Worm (Caenorhabditis elegans): ENCODE results near the gene nhr-58.

Gene nhr-58

ce11 chrV:484285-484890, 47.7 kb upstream of the nhr-58 start, which contains the start of gene nhr-212:
Gene nhr-212, plus strand, starts transcription at chrV:484857.
- TF ChIP-seq unc-130 (GFP tag; optimal IDR thresholded peaks at IDR 0.05) (no peak), hmg-1.2 (GFP tag; IDR thresholded peaks at IDR 0.05) (peak; percentile 11; the same call in 1 of the 2 replicates), snpc-4 (GFP tag; optimal IDR thresholded peaks at IDR 0.05) (no peak), snpc-4 (tag; optimal IDR thresholded peaks at IDR 0.05) (peak in 2 of 4 experiments; percentile 53 to 77), nhr-80 (tag; optimal IDR thresholded peaks at IDR 0.05) (peak; percentile 4), rpc-1 (optimal IDR thresholded peaks at IDR 0.05) (no peak), rpc-1 (tag; optimal IDR thresholded peaks at IDR 0.05) (peak; percentile 17)

ce11 chrV:486684-487083, 45.4 kb upstream of the nhr-58 start, which contains the start of gene nhr-211:
Gene nhr-211, plus strand, starts transcription at chrV:486984.
- no peak for TF ChIP-seq efl-1 (GFP tag; optimal IDR thresholded peaks at IDR 0.05)
- TF ChIP-seq sptf-2 (GFP tag; optimal IDR thresholded peaks at IDR 0.05) = no peak
- no peak for TF ChIP-seq lag-1 (GFP tag; IDR thresholded peaks at IDR 0.05)
- TF ChIP-seq akir-1 (GFP tag; optimal IDR thresholded peaks at IDR 0.05) = no peak
- no peak for TF ChIP-seq xnd-1 (tag; optimal IDR thresholded peaks at IDR 0.05)
- TF ChIP-seq Y56A3A.18 (GFP tag; IDR thresholded peaks at IDR 0.05) = no peak

ce11 chrV:487980-488379, 44.1 kb upstream of the nhr-58 start:
- no peak for TF ChIP-seq lin-54 (GFP tag; optimal IDR thresholded peaks at IDR 0.05)
- no peak for TF ChIP-seq B0261.1 (tag; optimal IDR thresholded peaks at IDR 0.05)
- TF ChIP-seq hmg-1.2 (GFP tag; IDR thresholded peaks at IDR 0.05) = peak; percentile 13; the same call in 1 of the 2 replicates
- no peak for TF ChIP-seq F55B11.4 (tag; optimal IDR thresholded peaks at IDR 0.05; ENCODE audit: borderline replicate concordance, insufficient read depth)
- no peak for TF ChIP-seq snpc-4 (GFP tag; optimal IDR thresholded peaks at IDR 0.05)
- peak in 2 of 4 experiments; percentile 57 to 72 for TF ChIP-seq snpc-4 (tag; optimal IDR thresholded peaks at IDR 0.05)
- TF ChIP-seq zfh-2 (GFP tag; conservative IDR thresholded peaks at IDR 0.05) = peak; percentile 58
- no peak for TF ChIP-seq let-526 (GFP tag; IDR thresholded peaks at IDR 0.05)

- TF ChIP-seq K12H6.12 (tag; optimal IDR thresholded peaks at IDR 0.05) = no peak
- peak; percentile 27 for TF ChIP-seq nhr-80 (tag; optimal IDR thresholded peaks at IDR 0.05)
- TF ChIP-seq ztf-6 (GFP tag; IDR thresholded peaks at IDR 0.05) = no peak
- TF ChIP-seq ZK185.1 (tag; optimal IDR thresholded peaks at IDR 0.05; ENCODE audit: poor library complexity, severe bottlenecking) = no peak
- no peak for TF ChIP-seq tlf-1 (GFP tag; optimal IDR thresholded peaks at IDR 0.05)
These were observed 42.7 kb upstream of the nhr-58 start, which contains the start of gene nhr-106 for ce11 chrV:489320-489719. Gene nhr-106, plus strand, starts transcription at chrV:489620.

ce11 chrV:491432-491831, 40.6 kb upstream of the nhr-58 start, which contains the start of gene str-196:
Gene str-196, plus strand, starts transcription at chrV:491732.
- TF ChIP-seq F52B5.7 (tag; optimal IDR thresholded peaks at IDR 0.05) (no peak), attf-3 (GFP tag; conservative IDR thresholded peaks at IDR 0.05) (no peak), ceh-100 (GFP tag; IDR thresholded peaks at IDR 0.05) (no peak), F57C9.4 (tag; optimal IDR thresholded peaks at IDR 0.05) (no peak), ccch-3 (GFP tag; optimal IDR thresholded peaks at IDR 0.05) (no peak), hlh-12 (tag; optimal IDR thresholded peaks at IDR 0.05) (no peak), tbx-9 (tag; optimal IDR thresholded peaks at IDR 0.05; ENCODE audit: borderline replicate concordance) (no peak), pha-4 (tag; optimal IDR thresholded peaks at IDR 0.05) (no peak), sptf-2 (GFP tag; optimal IDR thresholded peaks at IDR 0.05) (no peak), D2030.7 (GFP tag; IDR thresholded peaks at IDR 0.05) (no peak), nfya-2 (GFP tag; IDR thresholded peaks at IDR 0.05) (no peak), rec-8 (tag; optimal IDR thresholded peaks at IDR 0.05) (no peak), ets-4 (GFP tag; optimal IDR thresholded peaks at IDR 0.05) (no peak), B0035.1 (tag; optimal IDR thresholded peaks at IDR 0.05) (no peak), Y53F4B.3 (GFP tag; IDR thresholded peaks at IDR 0.05) (no peak), somi-1 (GFP tag; optimal IDR thresholded peaks at IDR 0.05) (no peak), lsy-27 (tag; optimal IDR thresholded peaks at IDR 0.05; ENCODE audit: borderline replicate concordance, insufficient read depth) (no peak), fkh-3 (tag; optimal IDR thresholded peaks at IDR 0.05) (no peak)
